Worm (Caenorhabditis elegans): Measurements from ENCODE around the gene math-16.

The math-16 gene

DNA sequence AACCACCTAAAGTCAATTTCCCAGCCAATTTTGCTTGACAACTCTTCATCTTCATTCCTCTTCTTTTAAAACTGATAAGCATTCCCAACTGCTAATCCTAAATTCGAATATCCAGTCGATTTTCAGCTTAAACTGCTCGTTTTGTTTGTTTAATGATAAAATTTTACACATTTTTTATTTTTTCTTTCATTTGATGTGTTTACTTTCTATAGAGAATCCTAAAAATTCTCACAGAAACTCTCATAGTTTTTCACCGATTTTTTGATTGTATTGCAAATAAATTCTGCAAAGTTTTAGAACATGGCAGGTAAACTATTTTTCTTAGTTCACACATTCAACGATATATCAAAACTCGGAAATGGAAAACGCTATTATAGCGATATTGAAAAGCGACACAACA is 17.2 kb upstream of the math-16 start, which contains the start of gene math-25:
math-25 (plus strand) TSS at position 301 of the 400 bp plus-strand sequence.
- no peak for TF ChIP-seq unc-120 (tag; optimal IDR thresholded peaks at IDR 0.05; ENCODE audit: poor library complexity, severe bottlenecking)
- no peak for TF ChIP-seq unc-62 (GFP tag; optimal IDR thresholded peaks at IDR 0.05)
- TF ChIP-seq mab-5 (tag; optimal IDR thresholded peaks at IDR 0.05): no peak
- TF ChIP-seq lin-13 (tag; optimal IDR thresholded peaks at IDR 0.05): no peak
- TF ChIP-seq ceh-39 (tag; optimal IDR thresholded peaks at IDR 0.05): no peak
- no peak for TF ChIP-seq bed-3 (GFP tag; optimal IDR thresholded peaks at IDR 0.05)
- no peak for TF ChIP-seq sem-2 (GFP tag; optimal IDR thresholded peaks at IDR 0.05)
- no peak for TF ChIP-seq blmp-1 (tag; optimal IDR thresholded peaks at IDR 0.05)
- no peak for TF ChIP-seq nhr-12 (tag; optimal IDR thresholded peaks at IDR 0.05)

DNA sequence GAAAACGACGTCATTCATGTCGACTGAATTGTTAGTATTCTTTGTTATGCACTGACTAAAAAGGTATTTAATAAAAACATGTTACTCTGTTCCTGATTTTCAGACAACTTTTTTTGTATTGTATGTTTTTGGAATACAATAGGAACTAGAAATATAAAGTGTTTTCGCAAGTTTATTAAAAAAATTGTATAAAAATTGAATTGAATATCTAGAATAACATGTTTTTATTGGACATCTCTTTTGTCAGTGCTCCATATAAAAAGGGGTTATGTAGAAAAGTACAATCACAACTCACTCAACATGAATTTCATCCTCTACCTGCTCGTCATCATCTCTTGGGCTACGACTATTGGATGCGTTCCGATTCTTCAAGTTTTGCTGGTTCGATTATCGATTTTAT is 16.7 kb upstream of the math-16 start, which contains the start of gene C46F9.5:
C46F9.5 (plus strand) TSS at position 301 of the 400 bp plus-strand sequence.
- TF ChIP-seq hlh-1 (tag; optimal IDR thresholded peaks at IDR 0.05): no peak
- no peak for TF ChIP-seq lin-13 (tag; optimal IDR thresholded peaks at IDR 0.05)
- no peak for TF ChIP-seq mab-5 (tag; optimal IDR thresholded peaks at IDR 0.05)
- TF ChIP-seq unc-62 (GFP tag; optimal IDR thresholded peaks at IDR 0.05): no peak
- TF ChIP-seq nhr-28 (tag; optimal IDR thresholded peaks at IDR 0.05): no peak
- no peak for TF ChIP-seq nhr-237 (tag; optimal IDR thresholded peaks at IDR 0.05)
- TF ChIP-seq lsy-2 (tag; optimal IDR thresholded peaks at IDR 0.05): no peak
- TF ChIP-seq ceh-83 (GFP tag; optimal IDR thresholded peaks at IDR 0.05): no peak
- no peak for TF ChIP-seq sem-2 (GFP tag; optimal IDR thresholded peaks at IDR 0.05)
- no peak for TF ChIP-seq ceh-43 (GFP tag; optimal IDR thresholded peaks at IDR 0.05)
- no peak for TF ChIP-seq nhr-76 (tag; optimal IDR thresholded peaks at IDR 0.05)
- no peak for TF ChIP-seq elt-3 (tag; optimal IDR thresholded peaks at IDR 0.05)
- TF ChIP-seq ces-1 (GFP tag; optimal IDR thresholded peaks at IDR 0.05): no peak
- TF ChIP-seq pha-4 (tag; optimal IDR thresholded peaks at IDR 0.05): no peak
- no peak for TF ChIP-seq ham-2 (GFP tag; optimal IDR thresholded peaks at IDR 0.05)

DNA sequence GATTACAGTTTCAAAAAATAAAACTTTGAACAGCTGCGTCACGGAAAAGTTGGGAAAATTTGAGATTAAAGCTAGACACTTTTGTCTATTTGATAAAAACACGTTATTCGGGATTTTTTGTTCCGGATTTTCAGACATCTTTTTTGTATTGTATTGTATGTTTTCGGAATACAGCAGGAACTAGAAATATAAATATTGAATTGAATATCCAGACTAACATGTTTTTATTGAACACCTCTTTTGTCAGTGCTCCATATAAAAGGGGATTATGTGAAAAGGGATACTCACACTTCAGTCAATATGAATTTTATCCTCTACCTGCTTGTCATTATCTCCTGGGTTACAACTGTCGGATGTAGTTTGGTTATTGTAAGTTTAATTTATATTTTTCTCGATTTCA is 15.3 kb upstream of the math-16 start, which contains the start of gene C16C4.1:
C16C4.1 (plus strand) TSS at position 301 of the 400 bp plus-strand sequence.
- TF ChIP-seq elt-1 (tag; optimal IDR thresholded peaks at IDR 0.05; ENCODE audit: borderline replicate concordance, insufficient read depth) (no peak), nhr-12 (tag; optimal IDR thresholded peaks at IDR 0.05) (no peak), lin-32 (GFP tag; optimal IDR thresholded peaks at IDR 0.05) (no peak), nhr-237 (tag; optimal IDR thresholded peaks at IDR 0.05) (no peak), ceh-83 (GFP tag; optimal IDR thresholded peaks at IDR 0.05) (no peak), ceh-39 (tag; optimal IDR thresholded peaks at IDR 0.05) (no peak), ceh-43 (GFP tag; optimal IDR thresholded peaks at IDR 0.05) (no peak), ces-1 (GFP tag; optimal IDR thresholded peaks at IDR 0.05) (no peak), mls-2 (tag; optimal IDR thresholded peaks at IDR 0.05) (no peak), unc-62 (GFP tag; optimal IDR thresholded peaks at IDR 0.05) (no peak), sem-2 (GFP tag; optimal IDR thresholded peaks at IDR 0.05) (no peak), nhr-28 (tag; optimal IDR thresholded peaks at IDR 0.05) (no peak), tbx-8 (GFP tag; optimal IDR thresholded peaks at IDR 0.05) (no peak), nhr-76 (tag; optimal IDR thresholded peaks at IDR 0.05) (no peak), drap-1 (GFP tag; optimal IDR thresholded peaks at IDR 0.05) (no peak), ham-2 (GFP tag; optimal IDR thresholded peaks at IDR 0.05) (no peak), mep-1 (tag; optimal IDR thresholded peaks at IDR 0.05) (no peak)

DNA sequence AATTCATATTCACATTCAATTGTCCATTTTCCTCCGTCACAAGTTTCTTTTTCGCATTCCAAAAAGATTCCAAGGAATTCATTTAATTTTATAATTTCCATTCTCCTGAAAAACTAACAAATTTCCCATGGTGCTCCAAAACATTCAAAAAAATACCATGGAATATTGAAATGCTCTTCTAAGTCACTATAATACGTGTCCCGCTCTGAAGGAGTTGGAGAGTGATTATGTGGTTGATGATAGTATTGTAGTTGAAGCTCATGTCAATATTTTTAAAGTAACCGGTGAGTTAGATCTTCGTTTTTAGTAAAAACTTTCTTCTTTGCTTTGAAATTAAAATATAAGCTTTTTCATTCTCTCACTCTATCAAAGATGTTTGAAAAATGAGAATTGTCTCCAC is 12.1 kb upstream of the math-16 start, which contains the start of gene math-9:
math-9 (minus strand) TSS at position 101 of the 400 bp plus-strand sequence.
- TF ChIP-seq ztf-11 (tag; optimal IDR thresholded peaks at IDR 0.05) (no peak), nhr-76 (tag; optimal IDR thresholded peaks at IDR 0.05) (no peak), lin-13 (tag; optimal IDR thresholded peaks at IDR 0.05) (no peak), nhr-28 (tag; optimal IDR thresholded peaks at IDR 0.05) (no peak), ceh-83 (GFP tag; optimal IDR thresholded peaks at IDR 0.05) (no peak), nhr-2 (tag; optimal IDR thresholded peaks at IDR 0.05) (no peak), elt-3 (tag; optimal IDR thresholded peaks at IDR 0.05) (no peak), sem-2 (GFP tag; optimal IDR thresholded peaks at IDR 0.05) (no peak), mep-1 (tag; optimal IDR thresholded peaks at IDR 0.05) (no peak), mab-5 (tag; optimal IDR thresholded peaks at IDR 0.05) (no peak), zip-8 (tag; optimal IDR thresholded peaks at IDR 0.05) (no peak), unc-120 (tag; optimal IDR thresholded peaks at IDR 0.05; ENCODE audit: poor library complexity, severe bottlenecking) (no peak), pha-4 (tag; optimal IDR thresholded peaks at IDR 0.05) (no peak), snpc-4 (tag; optimal IDR thresholded peaks at IDR 0.05) (no peak), flh-1 (GFP tag; optimal IDR thresholded peaks at IDR 0.05) (no peak), elt-1 (tag; optimal IDR thresholded peaks at IDR 0.05; ENCODE audit: borderline replicate concordance, insufficient read depth) (no peak), ces-1 (GFP tag; optimal IDR thresholded peaks at IDR 0.05) (no peak), lin-32 (GFP tag; optimal IDR thresholded peaks at IDR 0.05) (no peak), nhr-237 (tag; optimal IDR thresholded peaks at IDR 0.05) (no peak)

Data from whole organism, mixed stage, embryonic.